Worm (Caenorhabditis elegans): ENCODE measurements around the gene let-858.

ce11 chrII:10986461-10987090 is 35.6 kb upstream of the let-858 start:
- TF ChIP-seq T22C8.4 (GFP tag; IDR thresholded peaks at IDR 0.05) (no peak), flt-1 (GFP tag; IDR thresholded peaks at IDR 0.05) (no peak), ref-1 (GFP tag; conservative IDR thresholded peaks at IDR 0.05) (no peak), klf-2 (GFP tag; conservative IDR thresholded peaks at IDR 0.05) (no peak), cog-1 (tag; optimal IDR thresholded peaks at IDR 0.05) (no peak), med-1 (GFP tag; optimal IDR thresholded peaks at IDR 0.05; ENCODE audit: insufficient read depth) (no peak), ztf-29 (GFP tag; IDR thresholded peaks at IDR 0.05) (no peak)
